Worm (Caenorhabditis elegans): ENCODE measurements around the gene dmsr-11.

DNA sequence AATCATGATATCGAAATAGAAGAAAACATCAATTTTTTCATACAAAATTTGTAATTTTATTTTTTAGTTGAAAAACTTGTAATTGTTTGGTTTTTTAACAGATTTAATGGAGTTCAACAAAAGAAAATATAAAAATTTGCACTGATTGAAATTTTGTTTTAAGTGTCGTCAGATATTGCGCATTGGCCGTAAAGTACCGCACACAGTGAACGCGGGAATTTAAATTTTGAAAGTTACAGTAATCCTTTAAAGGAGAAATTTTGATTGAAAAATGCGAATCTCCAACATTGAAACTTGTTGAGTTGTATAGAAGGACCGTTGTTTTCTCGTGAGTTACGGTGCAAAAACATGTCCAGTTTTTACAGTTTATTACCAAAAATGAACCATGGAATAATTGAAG is 10.9 kb downstream of the dmsr-11 start:
- TF ChIP-seq lin-15B (tag; optimal IDR thresholded peaks at IDR 0.05) (no peak), elt-1 (tag; optimal IDR thresholded peaks at IDR 0.05) (no peak), elt-2 (tag; optimal IDR thresholded peaks at IDR 0.05) (no peak), snpc-4 (tag; optimal IDR thresholded peaks at IDR 0.05) (no peak), ceh-82 (tag; optimal IDR thresholded peaks at IDR 0.05) (no peak), nhr-76 (tag; optimal IDR thresholded peaks at IDR 0.05) (no peak), R02D3.7 (tag; optimal IDR thresholded peaks at IDR 0.05) (no peak)

Data from whole organism, L3 larva.